Fruit fly (Drosophila melanogaster): Measurements from ENCODE around the gene CG16734.

- TF ChIP-seq Pif1B (GFP tag; optimal IDR thresholded peaks at IDR 0.05) (peak; percentile 0), CG10348 (GFP tag; IDR thresholded peaks at IDR 0.05) (no peak), CG17806 (tag; optimal IDR thresholded peaks at IDR 0.05) (no peak), CG15710 (tag; optimal IDR thresholded peaks at IDR 0.05) (no peak), D1 (tag; optimal IDR thresholded peaks at IDR 0.05) (no peak), rn (GFP tag; IDR thresholded peaks at IDR 0.05) (no peak), CG12605 (GFP tag; IDR thresholded peaks at IDR 0.05) (no peak), gl (tag; optimal IDR thresholded peaks at IDR 0.05) (no peak), CG34367 (tag; optimal IDR thresholded peaks at IDR 0.05) (no peak), CG32121 (GFP tag; IDR thresholded peaks at IDR 0.05) (no peak), CG13204 (GFP tag; optimal IDR thresholded peaks at IDR 0.05) (no peak), EcR (GFP tag; optimal IDR thresholded peaks at IDR 0.05) (no peak), Ets98B (GFP tag; IDR thresholded peaks at IDR 0.05) (no peak)
Observed at dm6 chr3R:9234756-9235255, 20.0 kb upstream of the CG16734 start.

All from whole organism, pupa.